Worm (Caenorhabditis elegans): ENCODE results near the gene K08F4.3.

The K08F4.3 gene

ce11 chrIV:10137804-10138203, 8.7 kb downstream of the K08F4.3 start, which contains the start of gene K08F4.12:
Gene K08F4.12 (plus strand): TSS chrIV:10138104.
- TF ChIP-seq jun-1 (tag; optimal IDR thresholded peaks at IDR 0.05) (no peak), mml-1 (tag; optimal IDR thresholded peaks at IDR 0.05) (no peak), nhr-11 (tag; optimal IDR thresholded peaks at IDR 0.05) (no peak)

- TF ChIP-seq pha-4 (tag; optimal IDR thresholded peaks at IDR 0.05) (peak; percentile 33), nhr-11 (tag; optimal IDR thresholded peaks at IDR 0.05) (no peak)
Measured at ce11 chrIV:10140143-10140542, 11.1 kb downstream of the K08F4.3 start, which contains the start of gene gst-3. Gene gst-3 (minus strand): TSS chrIV:10140243.

ce11 chrIV:10141930-10142505, 13.0 kb downstream of the K08F4.3 start, which contains the start of the genes gst-2, gst-4 and dhs-12:
Gene gst-2 (minus strand): TSS chrIV:10142061.
Gene gst-4 (plus strand): TSS chrIV:10142225.
Gene dhs-12 (plus strand): TSS chrIV:10142455.
- TF ChIP-seq skn-1 (tag; optimal IDR thresholded peaks at IDR 0.05) (peak; percentile 43), nhr-11 (tag; optimal IDR thresholded peaks at IDR 0.05) (no peak)

ce11 chrIV:10143640-10144039, 14.6 kb downstream of the K08F4.3 start, which contains the start of gene msp-38:
Gene msp-38 (minus strand): TSS chrIV:10143740.
- TF ChIP-seq ceh-28 (tag; optimal IDR thresholded peaks at IDR 0.05), result no peak
- TF ChIP-seq ztf-4 (tag; optimal IDR thresholded peaks at IDR 0.05), result no peak
- no peak for TF ChIP-seq sea-2 (GFP tag; optimal IDR thresholded peaks at IDR 0.05)
- TF ChIP-seq nhr-11 (tag; optimal IDR thresholded peaks at IDR 0.05), result no peak
- no peak for TF ChIP-seq eor-1 (tag; optimal IDR thresholded peaks at IDR 0.05)
- TF ChIP-seq pha-4 (tag; optimal IDR thresholded peaks at IDR 0.05), result no peak
- no peak for TF ChIP-seq nhr-43 (tag; optimal IDR thresholded peaks at IDR 0.05; ENCODE audit: poor library complexity, severe bottlenecking)
- TF ChIP-seq tbx-2 (tag; optimal IDR thresholded peaks at IDR 0.05), result no peak
- TF ChIP-seq nhr-28 (tag; optimal IDR thresholded peaks at IDR 0.05), result no peak
- TF ChIP-seq elt-1 (tag; optimal IDR thresholded peaks at IDR 0.05), result no peak
- TF ChIP-seq nhr-237 (tag; optimal IDR thresholded peaks at IDR 0.05), result no peak
- TF ChIP-seq egl-5 (tag; optimal IDR thresholded peaks at IDR 0.05), result no peak

- no peak for TF ChIP-seq elt-3 (tag; optimal IDR thresholded peaks at IDR 0.05)
- TF ChIP-seq lsy-12 (tag; optimal IDR thresholded peaks at IDR 0.05), result no peak
- TF ChIP-seq unc-62 (GFP tag; optimal IDR thresholded peaks at IDR 0.05), result no peak
- no peak for TF ChIP-seq snpc-4 (tag; optimal IDR thresholded peaks at IDR 0.05)
- TF ChIP-seq nhr-28 (tag; optimal IDR thresholded peaks at IDR 0.05), result no peak
- TF ChIP-seq ztf-11 (tag; optimal IDR thresholded peaks at IDR 0.05), result no peak
- no peak for TF ChIP-seq ceh-28 (tag; optimal IDR thresholded peaks at IDR 0.05)
- TF ChIP-seq ceh-16 (tag; optimal IDR thresholded peaks at IDR 0.05), result no peak
- no peak for TF ChIP-seq nhr-25 (tag; optimal IDR thresholded peaks at IDR 0.05)
Measured at ce11 chrIV:10144487-10144886, 15.4 kb downstream of the K08F4.3 start.

ce11 chrIV:10144909-10145308, 15.9 kb downstream of the K08F4.3 start:
- no peak for TF ChIP-seq jun-1 (tag; optimal IDR thresholded peaks at IDR 0.05)
- no peak for TF ChIP-seq snpc-4 (tag; optimal IDR thresholded peaks at IDR 0.05)
- TF ChIP-seq nhr-67 (tag; optimal IDR thresholded peaks at IDR 0.05), result no peak

ce11 chrIV:10146885-10147284, 17.8 kb downstream of the K08F4.3 start, which contains the start of gene T14G10.8:
Gene T14G10.8 (minus strand): TSS chrIV:10146985.
- TF ChIP-seq elt-1 (tag; optimal IDR thresholded peaks at IDR 0.05), result no peak
- no peak for TF ChIP-seq sea-2 (GFP tag; optimal IDR thresholded peaks at IDR 0.05)

- TF ChIP-seq nfya-1 (tag; optimal IDR thresholded peaks at IDR 0.05; ENCODE audit: insufficient read depth), result no peak
- TF ChIP-seq sea-2 (GFP tag; optimal IDR thresholded peaks at IDR 0.05), result no peak
- no peak for TF ChIP-seq zag-1 (tag; optimal IDR thresholded peaks at IDR 0.05)
- no peak for TF ChIP-seq pqm-1 (tag; optimal IDR thresholded peaks at IDR 0.05)
- TF ChIP-seq mdl-1 (tag; optimal IDR thresholded peaks at IDR 0.05), result no peak
- no peak for TF ChIP-seq egl-5 (tag; optimal IDR thresholded peaks at IDR 0.05)
- TF ChIP-seq ceh-28 (tag; optimal IDR thresholded peaks at IDR 0.05), result no peak
- no peak for TF ChIP-seq tbx-2 (tag; optimal IDR thresholded peaks at IDR 0.05)
- no peak for TF ChIP-seq ceh-82 (tag; optimal IDR thresholded peaks at IDR 0.05)
- no peak for TF ChIP-seq ceh-9 (tag; optimal IDR thresholded peaks at IDR 0.05)
- no peak for TF ChIP-seq nhr-12 (tag; optimal IDR thresholded peaks at IDR 0.05)
- no peak for TF ChIP-seq hmg-11 (tag; optimal IDR thresholded peaks at IDR 0.05)
- TF ChIP-seq snpc-4 (tag; optimal IDR thresholded peaks at IDR 0.05), result no peak
- TF ChIP-seq nhr-67 (tag; optimal IDR thresholded peaks at IDR 0.05), result no peak
- no peak for TF ChIP-seq eor-1 (tag; optimal IDR thresholded peaks at IDR 0.05)
- TF ChIP-seq jun-1 (tag; optimal IDR thresholded peaks at IDR 0.05), result no peak
- no peak for TF ChIP-seq elt-1 (tag; optimal IDR thresholded peaks at IDR 0.05)
- no peak for TF ChIP-seq R02D3.7 (tag; optimal IDR thresholded peaks at IDR 0.05)
Measured at ce11 chrIV:10148938-10149337, 19.9 kb downstream of the K08F4.3 start, which contains the start of gene pigs-1. Gene pigs-1 (minus strand): TSS chrIV:10149038.
